Fruit fly (Drosophila melanogaster): Measurements from ENCODE around the gene CG5653.

The CG5653 gene

DNA sequence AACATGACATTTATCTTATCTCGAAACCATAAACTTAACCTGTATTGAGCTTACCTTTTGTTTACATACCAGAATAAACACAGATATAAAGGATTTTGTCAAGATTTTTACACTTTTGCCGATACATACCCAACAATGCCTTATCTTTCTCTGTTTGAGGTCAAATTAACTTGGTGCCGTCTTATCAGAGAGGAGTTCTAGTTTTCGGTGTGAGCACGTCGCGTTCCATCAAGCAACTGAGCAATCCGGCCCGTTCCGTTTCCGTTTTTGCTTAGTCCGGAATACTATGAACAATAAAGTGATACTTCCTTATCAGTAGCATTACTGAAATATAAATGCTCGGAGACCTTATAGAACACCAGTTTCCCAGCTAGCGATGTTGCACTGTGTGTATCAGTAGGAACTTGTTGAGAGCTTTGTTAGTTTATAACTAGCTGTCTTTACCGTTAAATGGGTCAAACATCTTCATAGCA lies 19.7 kb upstream of the CG5653 start, which contains the start of gene Galk:
TSS of gene Galk (minus strand) at position 244 of the 473 bp plus-strand sequence.
- TF ChIP-seq CG32121 (GFP tag; IDR thresholded peaks at IDR 0.05), result peak; percentile 8; the same call in 1 of the 2 replicates
- 0 out of 3 replicates have a peak, but pooled peaks have one; percentile 18 for TF ChIP-seq CG4496 (GFP tag; IDR thresholded peaks at IDR 0.05)
- TF ChIP-seq CG15710 (tag; optimal IDR thresholded peaks at IDR 0.05), result no peak
- TF ChIP-seq Ets98B (GFP tag; IDR thresholded peaks at IDR 0.05), result peak; percentile 21; the same call in 1 of the 2 replicates
- TF ChIP-seq CG13204 (GFP tag; optimal IDR thresholded peaks at IDR 0.05), result no peak
- TF ChIP-seq EcR (GFP tag; optimal IDR thresholded peaks at IDR 0.05), result peak; percentile 26
- no peak for TF ChIP-seq CG12605 (GFP tag; IDR thresholded peaks at IDR 0.05)
- peak; percentile 52; the same call in 1 of the 3 replicates for TF ChIP-seq fd96Ca (GFP tag; IDR thresholded peaks at IDR 0.05)

DNA sequence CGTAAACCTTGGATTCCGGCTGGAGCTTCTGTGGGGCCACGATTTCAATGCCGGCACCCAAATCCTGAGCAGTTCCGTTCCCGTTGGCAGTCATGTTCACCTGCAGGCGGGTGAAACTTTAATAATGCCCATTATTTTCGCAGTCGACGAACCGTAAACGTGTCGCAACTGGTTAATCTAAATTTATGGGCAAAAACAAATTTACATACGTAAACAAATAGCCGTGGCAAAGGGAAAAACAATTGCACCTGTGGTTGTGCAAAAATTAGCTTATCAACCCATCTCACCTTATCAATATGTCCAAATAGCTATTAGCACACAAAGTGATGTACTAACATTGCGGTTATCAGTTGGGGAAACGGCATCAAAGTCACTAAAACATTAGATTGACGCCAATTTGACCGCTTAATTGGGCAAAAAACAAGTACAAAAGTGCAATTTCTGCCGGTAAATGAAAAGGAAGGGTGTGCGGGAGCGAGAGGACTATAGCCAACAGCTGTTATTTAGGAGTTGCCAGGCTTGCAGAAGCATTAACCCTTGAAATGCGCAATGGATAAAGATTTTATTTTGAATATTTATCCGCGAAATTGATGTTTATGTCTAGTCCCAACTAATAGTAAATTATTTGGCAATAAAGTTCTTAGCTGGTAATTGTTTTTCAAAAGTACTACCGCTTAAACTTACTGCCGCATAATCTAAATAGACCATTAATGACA lies 19.1 kb upstream of the CG5653 start:
- TF ChIP-seq Snoo (tag; optimal IDR thresholded peaks at IDR 0.05), result no peak
- TF ChIP-seq CG4496 (GFP tag; IDR thresholded peaks at IDR 0.05), result peak; percentile 27; the same call in 1 of the 3 replicates
- no peak for TF ChIP-seq CG10348 (GFP tag; IDR thresholded peaks at IDR 0.05)
- no peak for TF ChIP-seq CG8301 (tag; optimal IDR thresholded peaks at IDR 0.05)
- no peak for TF ChIP-seq CG13204 (GFP tag; optimal IDR thresholded peaks at IDR 0.05)
- TF ChIP-seq rn (GFP tag; IDR thresholded peaks at IDR 0.05), result no peak

DNA sequence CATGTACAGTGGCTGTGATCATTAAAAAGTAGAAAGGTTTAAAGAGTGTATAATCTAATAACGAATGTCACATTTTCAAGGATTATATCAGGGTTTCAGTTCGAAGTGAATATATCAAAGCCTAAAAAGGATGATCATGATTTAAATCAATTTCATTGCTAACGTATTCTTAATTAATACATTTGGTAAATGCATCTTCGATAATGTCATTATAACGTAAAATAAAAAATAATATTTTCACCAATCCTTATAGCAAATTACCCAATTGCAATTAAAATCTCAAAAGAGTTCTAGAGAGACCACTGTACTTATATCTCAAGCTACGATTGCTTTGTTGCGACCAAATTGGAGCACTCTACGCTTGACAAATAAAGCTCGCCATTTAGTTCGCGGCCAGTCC lies 15.9 kb upstream of the CG5653 start:
- no peak for TF ChIP-seq fd96Ca (GFP tag; IDR thresholded peaks at IDR 0.05)
- no peak for TF ChIP-seq gl (tag; optimal IDR thresholded peaks at IDR 0.05)
- TF ChIP-seq EcR (GFP tag; optimal IDR thresholded peaks at IDR 0.05), result no peak
- TF ChIP-seq CG15710 (tag; optimal IDR thresholded peaks at IDR 0.05), result no peak

DNA sequence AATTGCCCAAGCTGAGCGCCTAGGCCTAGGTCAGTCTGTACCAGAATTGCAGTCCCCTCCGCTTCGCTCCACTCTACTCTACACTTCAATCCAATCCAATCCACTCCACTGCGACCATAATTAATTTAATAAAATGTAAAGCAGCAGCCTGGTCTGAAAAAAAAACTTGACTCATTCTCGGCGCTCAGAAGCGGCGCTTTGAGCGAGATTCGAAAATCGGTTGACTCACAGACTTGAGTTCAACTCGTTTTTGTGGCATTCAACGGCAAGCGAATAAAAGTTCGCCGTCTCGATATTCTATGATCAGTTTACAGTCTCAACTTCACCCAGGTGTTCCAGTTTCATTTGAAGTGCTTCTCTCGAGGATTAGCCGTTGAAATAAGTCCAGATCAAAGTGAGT lies 15.3 kb upstream of the CG5653 start, which contains the start of gene CG13314:
TSS of gene CG13314 (plus strand) at position 301 of the 400 bp plus-strand sequence.
- no peak for TF ChIP-seq CG14655 (GFP tag; optimal IDR thresholded peaks at IDR 0.05)
- no peak for TF ChIP-seq CG17806 (tag; optimal IDR thresholded peaks at IDR 0.05)
- no peak for TF ChIP-seq rn (GFP tag; IDR thresholded peaks at IDR 0.05)
- TF ChIP-seq CG34367 (tag; optimal IDR thresholded peaks at IDR 0.05), result no peak
- TF ChIP-seq fd96Ca (GFP tag; IDR thresholded peaks at IDR 0.05), result no peak
- TF ChIP-seq Snoo (tag; optimal IDR thresholded peaks at IDR 0.05), result no peak
- TF ChIP-seq CG10348 (GFP tag; IDR thresholded peaks at IDR 0.05), result no peak

DNA sequence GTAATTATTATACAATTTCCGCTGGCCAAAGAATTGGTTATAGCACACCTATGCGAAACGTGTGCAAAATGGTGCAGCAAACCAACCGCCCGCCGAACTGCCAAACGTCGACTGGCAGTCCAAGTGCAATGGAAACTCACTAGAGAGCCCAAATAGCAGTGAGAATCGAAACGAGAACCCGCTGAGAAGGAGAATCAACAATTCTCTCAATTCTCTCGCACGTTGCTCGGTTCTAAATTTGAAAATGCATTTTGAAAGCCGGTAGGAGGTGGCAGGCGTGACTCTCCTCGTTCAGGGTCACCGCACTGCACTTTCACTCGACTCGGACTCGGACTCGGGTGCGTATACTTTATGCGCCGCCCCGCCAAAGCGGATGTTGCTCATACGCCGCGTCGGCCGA lies 13.6 kb upstream of the CG5653 start, which contains the start of gene CG5644:
TSS of gene CG5644 (minus strand) at position 101 of the 400 bp plus-strand sequence.
- TF ChIP-seq Ets98B (GFP tag; IDR thresholded peaks at IDR 0.05) (no peak), CG10348 (GFP tag; IDR thresholded peaks at IDR 0.05) (no peak), fd96Ca (GFP tag; IDR thresholded peaks at IDR 0.05) (no peak), CG8159 (tag; optimal IDR thresholded peaks at IDR 0.05) (no peak), D1 (tag; optimal IDR thresholded peaks at IDR 0.05) (no peak), EcR (GFP tag; optimal IDR thresholded peaks at IDR 0.05) (no peak)

DNA sequence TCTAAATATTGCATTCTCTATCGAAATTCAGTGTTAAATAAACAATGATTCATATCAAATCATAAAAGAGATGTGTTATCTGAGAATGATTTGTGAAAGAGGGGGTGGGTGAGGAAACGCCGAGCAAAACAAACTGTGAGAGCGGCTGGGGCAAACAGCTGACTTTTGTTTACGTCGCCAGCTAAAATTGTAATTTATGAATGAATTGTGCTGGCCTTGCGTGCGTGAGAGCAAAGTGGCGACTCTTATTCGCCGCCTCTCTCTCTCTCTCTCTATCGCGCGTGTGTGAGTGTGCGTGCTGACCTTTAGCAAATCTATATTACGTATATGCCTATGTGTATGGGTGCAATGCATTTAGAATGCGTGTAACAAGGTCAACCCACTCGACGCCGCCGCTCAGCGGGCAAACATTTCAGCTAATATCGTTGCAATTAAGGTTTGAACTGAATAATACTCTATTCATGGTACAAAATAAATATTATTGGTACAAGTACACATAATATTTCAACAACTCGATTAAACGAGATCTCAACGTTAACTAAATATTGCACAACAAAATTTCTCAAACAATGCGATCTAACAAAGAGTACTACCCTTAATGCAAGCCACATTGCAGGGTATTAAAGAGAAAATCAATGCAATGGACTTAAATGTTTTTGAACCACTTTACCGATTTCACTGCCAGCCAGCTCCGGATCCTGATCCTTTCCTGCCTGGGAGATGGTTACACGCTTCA lies 12.7 kb upstream of the CG5653 start:
- no peak for TF ChIP-seq CG13204 (GFP tag; optimal IDR thresholded peaks at IDR 0.05)
- peak; percentile 3 for TF ChIP-seq CG8301 (tag; optimal IDR thresholded peaks at IDR 0.05)
- peak; percentile 83; the same call in 2 of the 3 replicates for TF ChIP-seq CG4496 (GFP tag; IDR thresholded peaks at IDR 0.05)
- TF ChIP-seq rn (GFP tag; IDR thresholded peaks at IDR 0.05), result no peak
- peak; percentile 40 for TF ChIP-seq CG12605 (GFP tag; IDR thresholded peaks at IDR 0.05)
- peak; percentile 84 for TF ChIP-seq CG32121 (GFP tag; IDR thresholded peaks at IDR 0.05)
- TF ChIP-seq CG14655 (GFP tag; optimal IDR thresholded peaks at IDR 0.05), result no peak
- TF ChIP-seq EcR (GFP tag; optimal IDR thresholded peaks at IDR 0.05), result peak; percentile 70
- peak; percentile 47; the same call in 1 of the 2 replicates for TF ChIP-seq CG10348 (GFP tag; IDR thresholded peaks at IDR 0.05)
- TF ChIP-seq gl (tag; optimal IDR thresholded peaks at IDR 0.05), result no peak
- peak; percentile 73; the same call in 2 of the 3 replicates for TF ChIP-seq fd96Ca (GFP tag; IDR thresholded peaks at IDR 0.05)
- TF ChIP-seq CG9948 (tag; optimal IDR thresholded peaks at IDR 0.05), result peak; percentile 8
- peak; percentile 74 for TF ChIP-seq Ets98B (GFP tag; IDR thresholded peaks at IDR 0.05)
